Fruit fly (Drosophila melanogaster) whole organism, prepupa: ENCODE measurements around the gene CG34284.

ENCODE experiments used
- Blimp-1 ChIP-seq: fragments of 200-800 bp; sonication (Bioruptor generic); optimal IDR thresholded peaks from 3 replicates; lab custom pipeline; 2017; ENCODE audit warnings: missing biosample characterization, missing genetic modification characterization, mild to moderate bottlenecking, moderate library complexity, missing genetic modification reagents
- CG10631 ChIP-seq: fragments of 200-800 bp; sonication (Bioruptor generic); optimal IDR thresholded peaks from 2 replicates; lab custom pipeline; 2016; ENCODE audit warnings: missing biosample characterization, missing genetic modification characterization
- CG11294 ChIP-seq: fragments of 200-800 bp; sonication (Bioruptor generic); IDR thresholded peaks from 2 replicates; pipeline ENCODE4 v1.3.6; 2022; ENCODE audit warnings: missing biosample characterization, missing genetic modification characterization
- CG15336 ChIP-seq: fragments of 200-800 bp; sonication (Bioruptor generic); IDR thresholded peaks from 2 replicates; pipeline ENCODE4 v1.3.6; 2022; ENCODE audit warnings: missing biosample characterization, missing genetic modification characterization
- CG1621 ChIP-seq: fragments of 200-800 bp; sonication (Bioruptor generic); optimal IDR thresholded peaks from 3 replicates; lab custom pipeline; 2018; ENCODE audit warnings: missing biosample characterization, mild to moderate bottlenecking, missing genetic modification characterization
- CG16779 ChIP-seq: fragments of 200-800 bp; sonication (Bioruptor generic); optimal IDR thresholded peaks from 3 replicates; lab custom pipeline; 2017; ENCODE audit warnings: missing biosample characterization, mild to moderate bottlenecking, missing genetic modification characterization
- CG31627 ChIP-seq: fragments of 200-800 bp; sonication (Bioruptor generic); optimal IDR thresholded peaks from 3 replicates; lab custom pipeline; 2016; ENCODE audit warnings: missing biosample characterization, missing genetic modification characterization
- CG32006 ChIP-seq: fragments of 200-800 bp; sonication (Bioruptor generic); optimal IDR thresholded peaks from 3 replicates; lab custom pipeline; 2017; ENCODE audit warnings: missing biosample characterization, mild to moderate bottlenecking, missing genetic modification characterization
- CG3919 ChIP-seq: fragments of 200-800 bp; sonication (Bioruptor generic); optimal IDR thresholded peaks from 3 replicates; lab custom pipeline; 2016; ENCODE audit warnings: missing biosample characterization, missing genetic modification characterization
- CG6792 ChIP-seq: fragments of 200-800 bp; sonication (Bioruptor generic); optimal IDR thresholded peaks from 3 replicates; lab custom pipeline; 2016; ENCODE audit warnings: missing biosample characterization, missing genetic modification characterization
- CG6808 ChIP-seq: fragments of 200-800 bp; sonication (Bioruptor generic); optimal IDR thresholded peaks from 3 replicates; lab custom pipeline; 2017; ENCODE audit warnings: missing biosample characterization, missing genetic modification characterization, mild to moderate bottlenecking, moderate library complexity, missing genetic modification reagents
- CG9139 ChIP-seq: fragments of 200-800 bp; sonication (Bioruptor generic); optimal IDR thresholded peaks from 3 replicates; lab custom pipeline; 2017; ENCODE audit warnings: missing biosample characterization, mild to moderate bottlenecking, missing genetic modification characterization
- Eip75B ChIP-seq: fragments of 200-800 bp; sonication (Bioruptor generic); optimal IDR thresholded peaks from 3 replicates; lab custom pipeline; 2016; ENCODE audit warnings: missing biosample characterization, missing genetic modification characterization
- Eip78C ChIP-seq: fragments of 200-800 bp; sonication (Bioruptor generic); peaks from one replicate; lab custom pipeline; 2016; ENCODE audit warnings: missing biosample characterization, missing genetic modification characterization
- Eip93F ChIP-seq: fragments of 200-800 bp; sonication (Bioruptor generic); optimal IDR thresholded peaks from 2 replicates; lab custom pipeline; 2016; ENCODE audit warnings: missing biosample characterization, mild to moderate bottlenecking, missing genetic modification characterization
- Ets21C ChIP-seq: fragments of 200-800 bp; sonication (Bioruptor generic); optimal IDR thresholded peaks from 3 replicates; lab custom pipeline; 2016; ENCODE audit warnings: missing biosample characterization, missing genetic modification characterization
- Gug ChIP-seq: fragments of 200-800 bp; sonication (Bioruptor generic); IDR thresholded peaks from 2 replicates; pipeline ENCODE4 v1.3.6; 2022; ENCODE audit warnings: missing biosample characterization, missing genetic modification characterization
- Hr39 ChIP-seq: fragments of 200-800 bp; sonication (Bioruptor generic); optimal IDR thresholded peaks from 2 replicates; lab custom pipeline; 2016; ENCODE audit warnings: missing biosample characterization, missing genetic modification characterization
- Hr4 ChIP-seq: fragments of 200-800 bp; sonication (Bioruptor generic); optimal IDR thresholded peaks from 3 replicates; lab custom pipeline; 2016; ENCODE audit warnings: missing biosample characterization, missing genetic modification characterization
- Lpt ChIP-seq: fragments of 200-800 bp; sonication (Bioruptor generic); optimal IDR thresholded peaks from 3 replicates; lab custom pipeline; 2016; ENCODE audit warnings: missing biosample characterization, missing genetic modification characterization
- OdsH ChIP-seq: fragments of 200-800 bp; sonication (Bioruptor generic); optimal IDR thresholded peaks from 3 replicates; lab custom pipeline; 2016; ENCODE audit warnings: missing biosample characterization, missing genetic modification characterization
- Sox14 ChIP-seq: fragments of 200-800 bp; sonication (Bioruptor generic); optimal IDR thresholded peaks from 3 replicates; lab custom pipeline; 2016; ENCODE audit warnings: missing biosample characterization, missing genetic modification characterization
- acj6 ChIP-seq: fragments of 200-800 bp; sonication (Bioruptor generic); optimal IDR thresholded peaks from 3 replicates; lab custom pipeline; 2016; ENCODE audit warnings: missing biosample characterization, missing genetic modification characterization
- dac ChIP-seq: fragments of 200-800 bp; sonication (Bioruptor generic); optimal IDR thresholded peaks from 2 replicates; lab custom pipeline; 2017; ENCODE audit warnings: missing biosample characterization, mild to moderate bottlenecking, missing genetic modification characterization
- dsx ChIP-seq: fragments of 200-800 bp; optimal IDR thresholded peaks from 3 replicates; lab custom pipeline; 2019; ENCODE audit warnings: missing biosample characterization, mild to moderate bottlenecking, missing genetic modification characterization, moderate library complexity; ENCODE audit not compliant: poor library complexity, severe bottlenecking
- eg ChIP-seq: fragments of 200-800 bp; sonication (Bioruptor generic); IDR thresholded peaks from 3 replicates; pipeline ENCODE4 v1.3.6; 2022; ENCODE audit warnings: missing biosample characterization, missing genetic modification characterization
- fd85E ChIP-seq: fragments of 200-800 bp; sonication (Bioruptor generic); optimal IDR thresholded peaks from 3 replicates; lab custom pipeline; 2016; ENCODE audit warnings: missing biosample characterization, missing genetic modification characterization
- fkh ChIP-seq: fragments of 200-800 bp; sonication (Bioruptor generic); optimal IDR thresholded peaks from 3 replicates; lab custom pipeline; 2017; ENCODE audit warnings: missing biosample characterization, mild to moderate bottlenecking, missing genetic modification characterization, moderate library complexity
- lz ChIP-seq: fragments of 200-800 bp; sonication (Bioruptor generic); optimal IDR thresholded peaks from 3 replicates; lab custom pipeline; 2016; ENCODE audit warnings: missing biosample characterization, missing genetic modification characterization
- pdm3 ChIP-seq: fragments of 200-800 bp; sonication (Bioruptor generic); optimal IDR thresholded peaks from 3 replicates; lab custom pipeline; 2016; ENCODE audit warnings: missing biosample characterization, missing genetic modification characterization
- salr ChIP-seq, 2 experiments: fragments of 200-800 bp; sonication (Bioruptor generic); optimal IDR thresholded peaks; 3 replicates each; lab custom pipeline; 2016 to 2018; ENCODE audit warnings: missing biosample characterization in 2 of 2, missing genetic modification characterization in 2 of 2, mild to moderate bottlenecking in 1 of 2
- spab ChIP-seq: fragments of 200-800 bp; sonication (Bioruptor generic); optimal IDR thresholded peaks from 2 replicates; lab custom pipeline; 2017; ENCODE audit warnings: missing biosample characterization, mild to moderate bottlenecking, missing genetic modification characterization, missing genetic modification reagents
- svp ChIP-seq: fragments of 200-800 bp; sonication (Bioruptor generic); peaks from one replicate; lab custom pipeline; 2016; ENCODE audit warnings: missing biosample characterization, missing genetic modification characterization
- vri ChIP-seq: fragments of 200-800 bp; sonication (Bioruptor generic); optimal IDR thresholded peaks from 3 replicates; lab custom pipeline; 2016; ENCODE audit warnings: missing biosample characterization, mild to moderate bottlenecking, missing genetic modification characterization

Gene CG34284

DNA sequence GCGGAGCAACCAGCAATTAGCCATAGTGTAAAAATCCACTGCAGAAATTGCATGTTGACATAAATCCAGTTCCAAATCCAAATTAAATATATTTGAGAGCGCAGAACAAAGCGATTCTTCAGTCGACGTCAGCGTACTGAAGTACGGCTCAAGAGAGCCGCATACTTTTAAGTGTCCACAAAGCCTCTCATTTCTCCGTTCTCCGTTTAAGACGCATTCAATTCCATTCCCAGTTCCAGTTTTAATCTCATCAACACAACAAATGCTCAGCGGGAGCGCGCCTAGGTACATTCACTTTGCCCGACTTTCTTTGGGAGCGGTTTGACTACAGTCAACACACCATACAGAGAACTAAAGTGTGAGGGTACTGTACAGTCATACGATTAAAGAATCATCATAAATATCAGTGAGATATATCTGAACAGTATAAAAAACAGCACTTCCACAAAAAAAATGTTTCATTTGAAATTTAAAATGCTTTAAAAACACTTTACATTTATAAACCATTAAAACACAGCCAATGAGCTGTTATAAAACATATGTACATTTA lies 10.1 kb upstream of the CG34284 start, which contains the start of gene Sgsh (continued):
- TF ChIP-seq CG16779 (tag; lab: Kevin White, UChicago): no peak
- no peak for TF ChIP-seq Ets21C
- TF ChIP-seq Blimp-1 (GFP tag; lab: Kevin White, UChicago): no peak
- TF ChIP-seq eg (GFP tag; lab: Robert Waterston, UW): no peak
- TF ChIP-seq Sox14 (GFP tag; lab: Kevin White, UChicago): no peak
- TF ChIP-seq CG9139: peak; percentile 10
- TF ChIP-seq Eip78C: peak; percentile 70
- no peak for TF ChIP-seq Eip93F (GFP tag; lab: Kevin White, UChicago)
- no peak for TF ChIP-seq CG31627
- no peak for TF ChIP-seq CG11294 (GFP tag; lab: Robert Waterston, UW)
- TF ChIP-seq Lpt (GFP tag; lab: Kevin White, UChicago): no peak
- no peak for TF ChIP-seq dac
- peak; percentile 23 for TF ChIP-seq CG6808
- no peak for TF ChIP-seq pdm3
- TF ChIP-seq salr (GFP tag; optimal IDR thresholded peaks at IDR 0.05; lab: Kevin White, UChicago): no peak
- no peak for TF ChIP-seq Hr39 (GFP tag; lab: Kevin White, UChicago)
- peak; percentile 1 for TF ChIP-seq dsx (GFP tag; lab: Kevin White, UChicago)
- no peak for TF ChIP-seq spab (GFP tag; lab: Kevin White, UChicago)
- peak; percentile 1 for TF ChIP-seq CG6792 (GFP tag; lab: Kevin White, UChicago)
- no peak for TF ChIP-seq fd85E

DNA sequence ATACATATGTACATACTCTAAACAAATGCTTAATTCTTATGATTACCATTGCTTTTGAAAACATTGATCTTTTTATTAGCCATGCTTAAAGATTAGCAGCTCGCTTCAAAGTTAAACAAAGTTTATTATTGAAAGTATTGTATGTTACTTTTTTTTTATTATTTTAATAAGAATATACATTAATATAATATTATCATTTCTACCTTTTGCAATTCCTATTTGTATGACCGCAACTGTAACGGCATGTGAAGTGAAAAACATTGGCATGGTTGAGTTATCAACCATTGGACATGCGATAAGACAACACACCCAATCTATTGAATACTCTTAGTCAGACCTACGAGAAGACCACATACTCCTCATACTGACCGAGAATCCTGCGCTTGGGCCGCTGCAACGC lies 8.2 kb upstream of the CG34284 start:
- TF ChIP-seq svp (GFP tag; lab: Kevin White, UChicago) (peak; percentile 70), acj6 (no peak), OdsH (GFP tag; lab: Kevin White, UChicago) (peak; percentile 8), Gug (GFP tag; lab: Robert Waterston, UW) (no peak), CG32006 (GFP tag; lab: Kevin White, UChicago) (peak; percentile 4), Eip93F (GFP tag; lab: Kevin White, UChicago) (no peak)

- TF ChIP-seq CG15336 (GFP tag; lab: Robert Waterston, UW) (no peak), fd85E (no peak), CG3919 (GFP tag; lab: Kevin White, UChicago) (no peak), lz (GFP tag; lab: Kevin White, UChicago) (no peak), vri (GFP tag; lab: Kevin White, UChicago) (no peak), CG10631 (GFP tag; lab: Kevin White, UChicago) (no peak), Hr4 (no peak), Lpt (GFP tag; lab: Kevin White, UChicago) (no peak), Blimp-1 (GFP tag; lab: Kevin White, UChicago) (no peak), CG1621 (tag; lab: Kevin White, UChicago) (no peak), pdm3 (no peak), CG32006 (GFP tag; lab: Kevin White, UChicago) (no peak), fkh (GFP tag; lab: Kevin White, UChicago) (no peak), Eip75B (GFP tag; lab: Kevin White, UChicago) (no peak), salr (GFP tag; optimal IDR thresholded peaks at IDR 0.05; lab: Kevin White, UChicago) (no peak)
- TF ChIP-seq, all 60 proteins: peak for 0
Measured at dm6 chr3R:18910336-18910735, 7.6 kb upstream of the CG34284 start.
